Fruit fly (Drosophila melanogaster) whole organism, wandering third instar larva: Measurements from ENCODE around the gene Ran-like.

Source experiments
- psq ChIP-seq: fragments of 200-800 bp; sonication (Bioruptor generic); optimal IDR thresholded peaks from 3 replicates; lab custom pipeline; 2017; ENCODE audit warnings: missing biosample characterization, mild to moderate bottlenecking, missing genetic modification characterization, moderate library complexity
- rgr ChIP-seq: fragments of 200-800 bp; sonication (Bioruptor generic); optimal IDR thresholded peaks from 3 replicates; lab custom pipeline; 2016; ENCODE audit warnings: missing biosample characterization, mild to moderate bottlenecking, missing genetic modification characterization

DNA sequence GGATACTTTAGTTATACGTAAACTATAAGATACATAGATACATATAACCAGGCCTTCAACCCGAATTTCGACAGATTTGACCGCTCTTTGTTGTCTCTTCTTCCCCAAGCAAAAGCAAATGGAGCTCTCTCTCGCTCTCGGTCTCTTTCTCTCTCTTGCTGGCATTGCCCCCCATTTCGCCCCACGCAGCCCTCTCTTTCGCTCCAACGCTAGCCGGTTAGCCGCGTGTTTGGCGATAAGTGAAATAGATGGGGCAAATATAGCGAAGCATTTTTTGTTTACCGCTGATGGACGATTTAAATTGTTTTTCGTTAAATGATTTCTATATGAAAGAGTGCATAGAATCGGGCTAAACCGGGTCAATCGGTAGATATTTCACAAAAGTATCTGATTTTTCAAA lies 29.2 kb upstream of the Ran-like start:
- TF ChIP-seq psq (GFP tag; lab: Kevin White, UChicago) (peak; percentile 23), rgr (GFP tag; lab: Kevin White, UChicago) (no peak)
